Fruit fly (Drosophila melanogaster) whole organism, embryonic: ENCODE results near the gene apn.

ENCODE experiments used
- Abd-B ChIP-seq: fragments of 200-800 bp; sonication (Bioruptor generic); optimal IDR thresholded peaks from 2 replicates; lab custom pipeline; 2018; ENCODE audit warnings: missing biosample characterization, mild to moderate bottlenecking, missing genetic modification characterization, moderate library complexity
- BtbVII ChIP-seq: fragments of 200-800 bp; sonication (Bioruptor generic); optimal IDR thresholded peaks from 3 replicates; lab custom pipeline; 2017; ENCODE audit warnings: missing biosample characterization, mild to moderate bottlenecking, missing genetic modification characterization
- CG10366 ChIP-seq: fragments of 200-800 bp; sonication (Bioruptor generic); IDR thresholded peaks from 2 replicates; pipeline ENCODE4 v1.3.6; 2022; ENCODE audit warnings: missing biosample characterization, missing genetic modification characterization
- CG10565 ChIP-seq: fragments of 200-800 bp; sonication (Bioruptor generic); optimal IDR thresholded peaks from 3 replicates; lab custom pipeline; 2016; ENCODE audit warnings: missing biosample characterization, mild to moderate bottlenecking, missing genetic modification characterization
- CG11093 ChIP-seq: fragments of 200-800 bp; sonication (Bioruptor generic); IDR thresholded peaks from 3 replicates; pipeline ENCODE4 v1.3.6; 2022; ENCODE audit warnings: missing biosample characterization, missing genetic modification characterization
- CG12155 ChIP-seq: fragments of 200-800 bp; sonication (Bioruptor generic); optimal IDR thresholded peaks from 3 replicates; lab custom pipeline; 2016; ENCODE audit warnings: missing biosample characterization, missing genetic modification characterization
- CG13624 ChIP-seq: fragments of 200-800 bp; sonication (Bioruptor generic); optimal IDR thresholded peaks from 2 replicates; lab custom pipeline; 2016; ENCODE audit warnings: missing biosample characterization, missing genetic modification characterization
- CG13775 ChIP-seq: fragments of 200-800 bp; sonication (Bioruptor generic); optimal IDR thresholded peaks from 3 replicates; lab custom pipeline; 2017; ENCODE audit warnings: missing biosample characterization, mild to moderate bottlenecking, missing genetic modification characterization
- CG14710 ChIP-seq: fragments of 200-800 bp; sonication (Bioruptor generic); optimal IDR thresholded peaks from 3 replicates; lab custom pipeline; 2019; ENCODE audit warnings: missing biosample characterization, mild to moderate bottlenecking, missing genetic modification characterization, moderate library complexity
- CG14860 ChIP-seq: fragments of 200-800 bp; sonication (Bioruptor generic); IDR thresholded peaks from 3 replicates; pipeline ENCODE4 v1.3.6; 2022; ENCODE audit warnings: missing biosample characterization, missing genetic modification characterization; ENCODE audit not compliant: partially characterized antibody
- CG14965 ChIP-seq: fragments of 200-800 bp; sonication (Bioruptor generic); optimal IDR thresholded peaks from 2 replicates; lab custom pipeline; 2016; ENCODE audit warnings: missing biosample characterization, missing genetic modification characterization, borderline replicate concordance
- CG15514 ChIP-seq: fragments of 200-800 bp; sonication (Bioruptor generic); optimal IDR thresholded peaks from 3 replicates; lab custom pipeline; 2017; ENCODE audit warnings: missing biosample characterization, missing genetic modification characterization, mild to moderate bottlenecking, moderate library complexity, missing genetic modification reagents
- CG34422 ChIP-seq: fragments of 200-800 bp; sonication (Bioruptor generic); IDR thresholded peaks from 3 replicates; pipeline ENCODE4 v1.3.6; 2022; ENCODE audit warnings: missing biosample characterization, missing genetic modification characterization
- CG3847 ChIP-seq: fragments of 200-800 bp; sonication (Bioruptor generic); IDR thresholded peaks from 2 replicates; pipeline ENCODE4 v1.3.6; 2022; ENCODE audit warnings: missing biosample characterization, missing genetic modification characterization
- CG4820 ChIP-seq: fragments of 200-800 bp; sonication (Bioruptor generic); optimal IDR thresholded peaks from 3 replicates; lab custom pipeline; 2016; ENCODE audit warnings: missing biosample characterization, missing genetic modification characterization
- CG4854 ChIP-seq: fragments of 200-800 bp; sonication (Bioruptor generic); optimal IDR thresholded peaks from 2 replicates; lab custom pipeline; 2016; ENCODE audit warnings: missing biosample characterization, missing genetic modification characterization, inconsistent platforms
- CG6254 ChIP-seq: fragments of 200-800 bp; sonication (Bioruptor generic); optimal IDR thresholded peaks from 3 replicates; lab custom pipeline; 2017; ENCODE audit warnings: mild to moderate bottlenecking, missing biosample characterization, missing genetic modification reagents, missing genetic modification characterization
- CG6654 ChIP-seq: fragments of 200-800 bp; sonication (Bioruptor generic); optimal IDR thresholded peaks from 2 replicates; lab custom pipeline; 2017; ENCODE audit warnings: missing biosample characterization, mild to moderate bottlenecking, missing genetic modification characterization
- CG7372 ChIP-seq: fragments of 200-800 bp; sonication (Bioruptor generic); IDR thresholded peaks from 2 replicates; pipeline ENCODE4 v1.3.6; 2022; ENCODE audit warnings: missing biosample characterization, missing genetic modification characterization
- CG7839 ChIP-seq: fragments of 200-800 bp; sonication (Bioruptor generic); optimal IDR thresholded peaks from 3 replicates; lab custom pipeline; 2018; ENCODE audit warnings: missing biosample characterization, mild to moderate bottlenecking, missing genetic modification characterization, moderate library complexity
- CG8924 ChIP-seq: fragments of 200-800 bp; optimal IDR thresholded peaks from 3 replicates; lab custom pipeline; 2019; ENCODE audit warnings: missing biosample characterization, mild to moderate bottlenecking, missing genetic modification characterization, moderate library complexity
- CG9215 ChIP-seq: fragments of 200-800 bp; sonication (Bioruptor generic); IDR thresholded peaks from 2 replicates; pipeline ENCODE4 v1.3.6; 2022; ENCODE audit warnings: missing biosample characterization, missing genetic modification characterization
- CG9876 ChIP-seq: fragments of 200-800 bp; sonication (Bioruptor generic); optimal IDR thresholded peaks from 2 replicates; lab custom pipeline; 2016; ENCODE audit warnings: missing biosample characterization, missing genetic modification characterization
- Doc2 ChIP-seq: fragments of 200-800 bp; sonication (Bioruptor generic); IDR thresholded peaks from 2 replicates; pipeline ENCODE4 v1.3.6; 2022; ENCODE audit warnings: missing biosample characterization, missing genetic modification characterization
- Hmx ChIP-seq: fragments of 200-800 bp; sonication (Bioruptor generic); optimal IDR thresholded peaks from 2 replicates; lab custom pipeline; 2016; ENCODE audit warnings: missing biosample characterization, missing genetic modification characterization
- MBD-R2 ChIP-seq: fragments of 200-800 bp; sonication (Bioruptor generic); IDR thresholded peaks from 2 replicates; pipeline ENCODE4 v1.3.6; 2022; ENCODE audit warnings: missing biosample characterization, missing genetic modification characterization
- Oli ChIP-seq: fragments of 200-800 bp; sonication (Bioruptor generic); optimal IDR thresholded peaks from 2 replicates; lab custom pipeline; 2018; ENCODE audit warnings: missing biosample characterization, mild to moderate bottlenecking, missing genetic modification characterization, moderate library complexity
- PHDP ChIP-seq: fragments of 200-800 bp; sonication (Bioruptor generic); optimal IDR thresholded peaks from 3 replicates; lab custom pipeline; 2018; ENCODE audit warnings: missing biosample characterization, mild to moderate bottlenecking, missing genetic modification characterization, moderate library complexity
- Ravus ChIP-seq: fragments of 200-800 bp; sonication (Bioruptor generic); IDR thresholded peaks from 2 replicates; pipeline ENCODE4 v1.3.6; 2022; ENCODE audit warnings: missing biosample characterization, missing genetic modification characterization
- Rx ChIP-seq: fragments of 200-800 bp; sonication (Bioruptor generic); IDR thresholded peaks from 2 replicates; pipeline ENCODE4 v1.3.6; 2022; ENCODE audit warnings: missing biosample characterization, missing genetic modification characterization
- Sin3A ChIP-seq: fragments of >200 bp; optimal IDR thresholded peaks from 2 replicates; lab custom pipeline; 2018
- Stat92E ChIP-seq, 3 experiments: fragments of >200 bp in 2 of 3; fragments of 200-800 bp in 1 of 3; sonication (Bioruptor generic) in 1 of 3; optimal IDR thresholded peaks; 2 replicates each; lab custom pipeline; 2017 to 2019; ENCODE audit warnings: missing biosample characterization in 3 of 3, missing genetic modification characterization in 3 of 3, mild to moderate bottlenecking in 1 of 3, moderate library complexity in 1 of 3
- Usf ChIP-seq: fragments of 200-800 bp; sonication (Bioruptor generic); optimal IDR thresholded peaks from 2 replicates; lab custom pipeline; 2017; ENCODE audit warnings: missing genotype, missing biosample characterization, missing genetic modification characterization
- ato ChIP-seq: fragments of 200-800 bp; sonication (Bioruptor generic); IDR thresholded peaks from 2 replicates; pipeline ENCODE4 v1.3.6; 2022; ENCODE audit warnings: missing biosample characterization, missing genetic modification characterization; ENCODE audit not compliant: partially characterized antibody
- dysf ChIP-seq: fragments of 200-800 bp; sonication (Bioruptor generic); IDR thresholded peaks from 3 replicates; pipeline ENCODE4 v1.3.6; 2022; ENCODE audit warnings: missing biosample characterization, missing genetic modification characterization
- gce ChIP-seq: fragments of 200-800 bp; sonication (Bioruptor generic); IDR thresholded peaks from 3 replicates; pipeline ENCODE4 v1.3.6; 2022; ENCODE audit warnings: missing biosample characterization, missing genetic modification characterization
- gro ChIP-seq: fragments of 200-800 bp; sonication (Bioruptor generic); optimal IDR thresholded peaks from 2 replicates; lab custom pipeline; 2016; ENCODE audit warnings: missing biosample characterization, missing genetic modification characterization
- hb ChIP-seq: fragments of 200-800 bp; sonication (Bioruptor generic); IDR thresholded peaks from 3 replicates; pipeline ENCODE4 v1.3.6; 2022; ENCODE audit warnings: missing biosample characterization, missing genetic modification characterization; ENCODE audit not compliant: partially characterized antibody
- kah ChIP-seq: fragments of 200-800 bp; sonication (Bioruptor generic); optimal IDR thresholded peaks from 2 replicates; lab custom pipeline; 2018; ENCODE audit warnings: missing biosample characterization, mild to moderate bottlenecking, missing genetic modification characterization
- nerfin-1 ChIP-seq: fragments of 200-800 bp; sonication (Bioruptor generic); optimal IDR thresholded peaks from 3 replicates; lab custom pipeline; 2019; ENCODE audit warnings: missing biosample characterization, mild to moderate bottlenecking, missing genetic modification characterization, moderate library complexity
- phol ChIP-seq: fragments of 200-800 bp; sonication (Bioruptor generic); optimal IDR thresholded peaks from 3 replicates; lab custom pipeline; 2018; ENCODE audit warnings: missing biosample characterization, mild to moderate bottlenecking, missing genetic modification characterization, moderate library complexity
- slbo ChIP-seq: fragments of 200-800 bp; sonication (Bioruptor generic); IDR thresholded peaks from 2 replicates; pipeline ENCODE4 v1.3.6; 2022; ENCODE audit warnings: missing biosample characterization, missing genetic modification characterization
- slp2 ChIP-seq: fragments of 200-800 bp; sonication (Bioruptor generic); optimal IDR thresholded peaks from 2 replicates; lab custom pipeline; 2016; ENCODE audit warnings: missing biosample characterization, missing genetic modification characterization
- sqz ChIP-seq: fragments of 200-800 bp; sonication (Bioruptor generic); optimal IDR thresholded peaks from 3 replicates; lab custom pipeline; 2018; ENCODE audit warnings: missing biosample characterization, mild to moderate bottlenecking, missing genetic modification characterization
- tgo ChIP-seq: fragments of 200-800 bp; sonication (Bioruptor generic); IDR thresholded peaks from 3 replicates; pipeline ENCODE4 v1.3.6; 2022; ENCODE audit warnings: missing biosample characterization, missing genetic modification characterization
- toy ChIP-seq: fragments of 200-800 bp; sonication (Bioruptor generic); IDR thresholded peaks from 2 replicates; pipeline ENCODE4 v1.3.6; 2022; ENCODE audit warnings: missing biosample characterization, missing genetic modification characterization
- trem ChIP-seq: fragments of 200-800 bp; optimal IDR thresholded peaks from 3 replicates; lab custom pipeline; 2019; ENCODE audit warnings: missing biosample characterization, mild to moderate bottlenecking, missing genetic modification characterization, moderate library complexity
- ttk ChIP-seq: fragments of 200-800 bp; sonication (Bioruptor generic); IDR thresholded peaks from 2 replicates; pipeline ENCODE4 v2.1.2; 2022; ENCODE audit warnings: missing biosample characterization, missing genetic modification characterization
- twi ChIP-seq: fragments of 200-800 bp; optimal IDR thresholded peaks from 2 replicates; lab custom pipeline; 2019; ENCODE audit warnings: missing biosample characterization, mild to moderate bottlenecking, missing genetic modification characterization, moderate library complexity
- wek ChIP-seq: fragments of 200-800 bp; sonication (Bioruptor generic); optimal IDR thresholded peaks from 3 replicates; lab custom pipeline; 2018; ENCODE audit warnings: missing biosample characterization, mild to moderate bottlenecking, missing genetic modification characterization, moderate library complexity

The apn gene

dm6 chr3R:13264061-13264661 lies 24.5 kb downstream of the apn start, which contains the start of gene Ravus (continued):
- TF ChIP-seq Stat92E (GFP tag; optimal IDR thresholded peaks at IDR 0.05; lab: Kevin White, UChicago), result peak in 1 of 3 experiments; percentile 26
- TF ChIP-seq CG7839 (tag; lab: Kevin White, UChicago), result no peak
- TF ChIP-seq CG34422 (GFP tag; lab: Robert Waterston, UW), result 0 out of 3 replicates have a peak, but pooled peaks have one; percentile 40
- TF ChIP-seq Usf (GFP tag; lab: Kevin White, UChicago), result peak; percentile 24
- peak; percentile 28 for TF ChIP-seq CG4854 (GFP tag; lab: Kevin White, UChicago)
- peak; percentile 90 for TF ChIP-seq phol (tag; lab: Kevin White, UChicago)
- TF ChIP-seq slbo (GFP tag; lab: Robert Waterston, UW), result peak; percentile 67
- no peak for TF ChIP-seq CG10366 (GFP tag; lab: Robert Waterston, UW)
- TF ChIP-seq BtbVII (GFP tag; lab: Kevin White, UChicago), result no peak
- peak; percentile 64 for TF ChIP-seq CG8924 (tag; lab: Kevin White, UChicago)
- TF ChIP-seq gro, result peak; percentile 34
- TF ChIP-seq wek (GFP tag; lab: Kevin White, UChicago), result no peak
- no peak for TF ChIP-seq CG6654 (GFP tag; lab: Kevin White, UChicago)
- no peak for TF ChIP-seq CG6254 (GFP tag; lab: Kevin White, UChicago)
- no peak for TF ChIP-seq CG14860 (GFP tag; lab: Robert Waterston, UW)
- TF ChIP-seq CG4820, result peak; percentile 33
- TF ChIP-seq CG10565 (GFP tag; lab: Kevin White, UChicago), result no peak
- TF ChIP-seq CG3847, result peak; percentile 67
- TF ChIP-seq Hmx (GFP tag; lab: Kevin White, UChicago), result peak; percentile 20
- TF ChIP-seq gce (GFP tag; lab: Robert Waterston, UW), result no peak
- TF ChIP-seq trem (tag; lab: Kevin White, UChicago), result peak; percentile 57
- no peak for TF ChIP-seq ttk (GFP tag; lab: Robert Waterston, UW)
- no peak for TF ChIP-seq hb (GFP tag; lab: Robert Waterston, UW)
- TF ChIP-seq Rx, result no peak
- TF ChIP-seq twi (tag; lab: Kevin White, UChicago), result peak; percentile 53
- peak; percentile 34 for TF ChIP-seq Oli
- peak; percentile 78 for TF ChIP-seq CG14710 (tag; lab: Kevin White, UChicago)
- TF ChIP-seq MBD-R2 (GFP tag; lab: Robert Waterston, UW), result peak; percentile 60; the same call in 1 of the 2 replicates
- TF ChIP-seq dysf (GFP tag; lab: Robert Waterston, UW), result peak; percentile 25; the same call in 1 of the 3 replicates
- no peak for TF ChIP-seq kah (GFP tag; lab: Kevin White, UChicago)
- no peak for TF ChIP-seq CG9876 (GFP tag; lab: Kevin White, UChicago)
- peak; percentile 16 for TF ChIP-seq CG13624 (GFP tag; lab: Kevin White, UChicago)
- no peak for TF ChIP-seq Doc2 (GFP tag; lab: Robert Waterston, UW)
- TF ChIP-seq CG12155 (GFP tag; lab: Kevin White, UChicago), result peak; percentile 14
- TF ChIP-seq CG13775, result peak; percentile 54
- TF ChIP-seq Ravus (GFP tag; lab: Robert Waterston, UW), result peak; percentile 22; the same call in 1 of the 2 replicates
- TF ChIP-seq CG7372 (GFP tag; lab: Robert Waterston, UW), result peak; percentile 36; the same call in 1 of the 2 replicates
- peak; percentile 82 for TF ChIP-seq Abd-B (GFP tag; lab: Kevin White, UChicago)
- peak; percentile 95 for TF ChIP-seq Sin3A (lab: Kevin White, UChicago)
- no peak for TF ChIP-seq toy
- TF ChIP-seq sqz, result no peak
- TF ChIP-seq PHDP (tag; lab: Kevin White, UChicago), result peak; percentile 39
- TF ChIP-seq CG15514 (GFP tag; lab: Kevin White, UChicago), result peak; percentile 59
- no peak for TF ChIP-seq tgo (GFP tag; lab: Robert Waterston, UW)
- TF ChIP-seq CG9215 (GFP tag; lab: Robert Waterston, UW), result peak; percentile 55; the same call in 1 of the 2 replicates
- TF ChIP-seq CG11093 (GFP tag; lab: Robert Waterston, UW), result no peak
- TF ChIP-seq nerfin-1 (tag; lab: Kevin White, UChicago), result no peak
- peak; percentile 28 for TF ChIP-seq slp2 (GFP tag; lab: Kevin White, UChicago)
- no peak for TF ChIP-seq ato (GFP tag; lab: Robert Waterston, UW)
- TF ChIP-seq CG14965, result no peak
